Fruit fly (Drosophila melanogaster) whole organism, embryonic: ENCODE data around the gene Jupiter.
A peak's percentile ranks its signal among the peaks of the same experiment; 100 is the strongest.

Experiments used
- Awh ChIP-seq: fragments of 200-800 bp; sonication (Bioruptor generic); IDR thresholded peaks from 2 replicates; pipeline ENCODE4, ENCODE4 v1.3.6; 2022; ENCODE audit warnings: missing biosample characterization, missing genetic modification characterization
- Bgb ChIP-seq: fragments of 200-800 bp; sonication (Bioruptor generic); IDR thresholded peaks from 2 replicates; pipeline ENCODE4 v1.3.6; 2022; ENCODE audit warnings: missing biosample characterization, missing genetic modification characterization; ENCODE audit not compliant: partially characterized antibody
- CG10209 ChIP-seq: fragments of 200-800 bp; sonication (Bioruptor generic); optimal IDR thresholded peaks from 3 replicates; lab custom pipeline; 2017; ENCODE audit warnings: missing biosample characterization, mild to moderate bottlenecking, missing genetic modification characterization, missing genetic modification reagents
- CG10267 ChIP-seq: fragments of 200-800 bp; sonication (Bioruptor generic); optimal IDR thresholded peaks from 2 replicates; lab custom pipeline; 2018; ENCODE audit warnings: missing biosample characterization, mild to moderate bottlenecking, missing genetic modification characterization, moderate library complexity
- CG10274 ChIP-seq: fragments of 200-800 bp; sonication (Bioruptor generic); optimal IDR thresholded peaks from 3 replicates; lab custom pipeline; 2017; ENCODE audit warnings: missing biosample characterization, mild to moderate bottlenecking, missing genetic modification characterization
- CG10565 ChIP-seq: fragments of 200-800 bp; sonication (Bioruptor generic); optimal IDR thresholded peaks from 3 replicates; lab custom pipeline; 2016; ENCODE audit warnings: missing biosample characterization, mild to moderate bottlenecking, missing genetic modification characterization
- CG12071 ChIP-seq: fragments of 200-800 bp; sonication (Bioruptor generic); optimal IDR thresholded peaks from 3 replicates; lab custom pipeline; 2018; ENCODE audit warnings: missing biosample characterization, mild to moderate bottlenecking, missing genetic modification characterization
- CG12391 ChIP-seq: fragments of 200-800 bp; sonication (Bioruptor generic); optimal IDR thresholded peaks from 3 replicates; lab custom pipeline; 2018; ENCODE audit warnings: missing biosample characterization, mild to moderate bottlenecking, missing genetic modification characterization, moderate library complexity
- CG12659 ChIP-seq: fragments of 200-800 bp; sonication (Bioruptor generic); optimal IDR thresholded peaks from 3 replicates; lab custom pipeline; 2017; ENCODE audit warnings: mild to moderate bottlenecking, missing biosample characterization, missing genetic modification reagents, missing genetic modification characterization
- CG16813 ChIP-seq: fragments of 200-800 bp; sonication (Bioruptor generic); IDR thresholded peaks from 3 replicates; pipeline ENCODE4 v1.3.6; 2022; ENCODE audit warnings: missing biosample characterization, missing genetic modification characterization; ENCODE audit not compliant: partially characterized antibody
- CG17186 ChIP-seq: fragments of 200-800 bp; sonication (Bioruptor generic); optimal IDR thresholded peaks from 3 replicates; lab custom pipeline; 2017; ENCODE audit warnings: missing biosample characterization, missing genetic modification reagents, missing genetic modification characterization
- CG2875 ChIP-seq: fragments of 200-800 bp; sonication (Bioruptor generic); optimal IDR thresholded peaks from 2 replicates; lab custom pipeline; 2017; ENCODE audit warnings: missing biosample characterization, mild to moderate bottlenecking, missing genetic modification characterization, missing genetic modification reagents
- CG32772 ChIP-seq: fragments of 200-800 bp; sonication (Bioruptor generic); IDR thresholded peaks from 2 replicates; pipeline ENCODE4 v1.3.6; 2022; ENCODE audit warnings: missing biosample characterization, missing genetic modification characterization
- CG4360 ChIP-seq: fragments of 200-800 bp; sonication (Bioruptor generic); IDR thresholded peaks from 2 replicates; pipeline ENCODE4 v1.3.6; 2022; ENCODE audit warnings: missing biosample characterization, missing genetic modification characterization
- CG6689 ChIP-seq: fragments of 200-800 bp; sonication (Bioruptor generic); IDR thresholded peaks from 2 replicates; pipeline ENCODE4 v1.3.6; 2022; ENCODE audit warnings: missing biosample characterization, missing genetic modification characterization
- CG6813 ChIP-seq: fragments of 200-800 bp; sonication (Bioruptor generic); optimal IDR thresholded peaks from 2 replicates; lab custom pipeline; 2017; ENCODE audit warnings: missing biosample characterization, missing genetic modification characterization, mild to moderate bottlenecking, moderate library complexity, missing genetic modification reagents
- CG8089 ChIP-seq: fragments of 200-800 bp; sonication (Bioruptor generic); optimal IDR thresholded peaks from 3 replicates; lab custom pipeline; 2016; ENCODE audit warnings: missing biosample characterization, missing genetic modification characterization
- CG8924 ChIP-seq: fragments of 200-800 bp; optimal IDR thresholded peaks from 3 replicates; lab custom pipeline; 2019; ENCODE audit warnings: missing biosample characterization, mild to moderate bottlenecking, missing genetic modification characterization, moderate library complexity
- CHES-1-like ChIP-seq: fragments of 200-800 bp; sonication (Bioruptor generic); optimal IDR thresholded peaks from 2 replicates; lab custom pipeline; 2016; ENCODE audit warnings: missing biosample characterization, missing genetic modification characterization
- CTCF ChIP-seq: fragments of 200-800 bp; sonication (Bioruptor generic); optimal IDR thresholded peaks from 2 replicates; lab custom pipeline; 2017; ENCODE audit warnings: missing biosample characterization, mild to moderate bottlenecking, missing genetic modification characterization, moderate library complexity
- Dad ChIP-seq: fragments of 200-800 bp; sonication (Bioruptor generic); optimal IDR thresholded peaks from 3 replicates; lab custom pipeline; 2016; ENCODE audit warnings: missing biosample characterization, missing genetic modification characterization
- Dek ChIP-seq: fragments of 200-800 bp; sonication (Bioruptor generic); optimal IDR thresholded peaks from 3 replicates; lab custom pipeline; 2019; ENCODE audit warnings: missing biosample characterization, mild to moderate bottlenecking, missing genetic modification characterization, moderate library complexity
- Dll ChIP-seq: fragments of 200-800 bp; sonication (Bioruptor generic); IDR thresholded peaks from 4 replicates; pipeline ENCODE4 v1.3.6; 2022; ENCODE audit warnings: missing biosample characterization, missing genetic modification characterization; ENCODE audit not compliant: partially characterized antibody
- E2f1 ChIP-seq: fragments of 200-800 bp; sonication (Bioruptor generic); IDR thresholded peaks from 2 replicates; pipeline ENCODE4 v1.3.6; 2022; ENCODE audit warnings: missing biosample characterization, missing genetic modification characterization
- Ets97D ChIP-seq: fragments of 200-800 bp; sonication (Bioruptor generic); optimal IDR thresholded peaks from 3 replicates; lab custom pipeline; 2016; ENCODE audit warnings: missing biosample characterization, missing genetic modification characterization
- GATAe ChIP-seq: fragments of 200-800 bp; sonication (Bioruptor generic); conservative IDR thresholded peaks from 2 replicates; pipeline ENCODE4 v1.3.6; 2022; ENCODE audit warnings: missing biosample characterization, missing genetic modification characterization
- Hand ChIP-seq: fragments of 200-800 bp; sonication (Bioruptor generic); optimal IDR thresholded peaks from 2 replicates; lab custom pipeline; 2017; ENCODE audit warnings: mild to moderate bottlenecking, missing biosample characterization, missing genetic modification reagents, missing genetic modification characterization
- HmgD ChIP-seq: fragments of 200-800 bp; sonication (Bioruptor generic); optimal IDR thresholded peaks from 3 replicates; lab custom pipeline; 2016; ENCODE audit warnings: missing biosample characterization, missing genetic modification characterization
- Jarid2 ChIP-seq: fragments of 200-800 bp; sonication (Bioruptor generic); optimal IDR thresholded peaks from 3 replicates; lab custom pipeline; 2017; ENCODE audit warnings: mild to moderate bottlenecking, missing biosample characterization, missing genetic modification reagents, missing genetic modification characterization
- NfI ChIP-seq: fragments of 200-800 bp; sonication (Bioruptor generic); optimal IDR thresholded peaks from 3 replicates; lab custom pipeline; 2018; ENCODE audit warnings: missing biosample characterization, mild to moderate bottlenecking, missing genetic modification characterization, moderate library complexity
- Oli ChIP-seq: fragments of 200-800 bp; sonication (Bioruptor generic); optimal IDR thresholded peaks from 2 replicates; lab custom pipeline; 2018; ENCODE audit warnings: missing biosample characterization, mild to moderate bottlenecking, missing genetic modification characterization, moderate library complexity
- Sox100B ChIP-seq: fragments of 200-800 bp; sonication (Bioruptor generic); optimal IDR thresholded peaks from 3 replicates; lab custom pipeline; 2018; ENCODE audit warnings: missing biosample characterization, mild to moderate bottlenecking, missing genetic modification characterization
- Xrp1 ChIP-seq: fragments of 200-800 bp; sonication (Bioruptor generic); IDR thresholded peaks from 2 replicates; pipeline ENCODE4 v1.3.6; 2022; ENCODE audit warnings: missing biosample characterization, missing genetic modification characterization
- aop ChIP-seq: fragments of 200-800 bp; sonication (Bioruptor generic); IDR thresholded peaks from 2 replicates; pipeline ENCODE4 v1.3.6; 2022; ENCODE audit warnings: missing biosample characterization, missing genetic modification characterization
- ap ChIP-seq: fragments of 200-800 bp; sonication (Bioruptor generic); IDR thresholded peaks from 2 replicates; pipeline ENCODE4 v1.3.6; 2022; ENCODE audit warnings: missing biosample characterization, missing genetic modification characterization
- bab2 ChIP-seq: fragments of 200-800 bp; sonication (Bioruptor generic); optimal IDR thresholded peaks from 2 replicates; lab custom pipeline; 2016; ENCODE audit warnings: missing biosample characterization, missing genetic modification characterization
- cad ChIP-seq: fragments of >200 bp; optimal IDR thresholded peaks from 2 replicates; lab custom pipeline; 2017; ENCODE audit warnings: missing biosample characterization, missing genetic modification characterization
- fd3F ChIP-seq: fragments of 200-800 bp; sonication (Bioruptor generic); optimal IDR thresholded peaks from 2 replicates; lab custom pipeline; 2018; ENCODE audit warnings: missing biosample characterization, mild to moderate bottlenecking, missing genetic modification characterization, moderate library complexity
- gcm ChIP-seq: fragments of 200-800 bp; sonication (Bioruptor generic); optimal IDR thresholded peaks from 2 replicates; lab custom pipeline; 2019; ENCODE audit warnings: missing biosample characterization, mild to moderate bottlenecking, missing genetic modification characterization, moderate library complexity
- grau ChIP-seq: fragments of 200-800 bp; optimal IDR thresholded peaks from 3 replicates; lab custom pipeline; 2019; ENCODE audit warnings: missing biosample characterization, mild to moderate bottlenecking, missing genetic modification characterization, moderate library complexity
- hbn ChIP-seq: fragments of 200-800 bp; sonication (Bioruptor generic); IDR thresholded peaks from 2 replicates; pipeline ENCODE4 v1.3.6; 2022; ENCODE audit warnings: missing biosample characterization, missing genetic modification characterization; ENCODE audit not compliant: partially characterized antibody
- onecut ChIP-seq: fragments of 200-800 bp; sonication (Bioruptor generic); IDR thresholded peaks from 2 replicates; pipeline ENCODE4 v1.3.6; 2022; ENCODE audit warnings: missing biosample characterization, missing genetic modification characterization
- pzg ChIP-seq: fragments of 200-800 bp; sonication (Bioruptor generic); optimal IDR thresholded peaks from 3 replicates; lab custom pipeline; 2018; ENCODE audit warnings: missing biosample characterization, mild to moderate bottlenecking, missing genetic modification characterization, moderate library complexity
- repo ChIP-seq: fragments of 200-800 bp; sonication (Bioruptor generic); optimal IDR thresholded peaks from 2 replicates; lab custom pipeline; 2016; ENCODE audit warnings: missing biosample characterization, missing genetic modification characterization
- salm ChIP-seq: fragments of 200-800 bp; sonication (Bioruptor generic); optimal IDR thresholded peaks from 2 replicates; lab custom pipeline; 2018; ENCODE audit warnings: missing biosample characterization, mild to moderate bottlenecking, missing genetic modification characterization
- sug ChIP-seq: fragments of 200-800 bp; optimal IDR thresholded peaks from 2 replicates; lab custom pipeline; 2019; ENCODE audit warnings: missing biosample characterization, mild to moderate bottlenecking, missing genetic modification characterization, moderate library complexity
- tap ChIP-seq: fragments of 200-800 bp; optimal IDR thresholded peaks from 3 replicates; lab custom pipeline; 2019; ENCODE audit warnings: missing biosample characterization, mild to moderate bottlenecking, missing genetic modification characterization, moderate library complexity
- tio ChIP-seq: fragments of 200-800 bp; sonication (Bioruptor generic); optimal IDR thresholded peaks from 2 replicates; lab custom pipeline; 2017; ENCODE audit warnings: missing biosample characterization, missing genetic modification characterization, inconsistent platforms
- trh ChIP-seq: fragments of 200-800 bp; sonication (Bioruptor generic); optimal IDR thresholded peaks from 2 replicates; lab custom pipeline; 2016; ENCODE audit warnings: missing biosample characterization, missing genetic modification characterization
- wdn ChIP-seq: fragments of 200-800 bp; sonication (Bioruptor generic); IDR thresholded peaks from 2 replicates; pipeline ENCODE4 v1.3.6; 2022; ENCODE audit warnings: missing biosample characterization, missing genetic modification characterization

The Jupiter gene

DNA sequence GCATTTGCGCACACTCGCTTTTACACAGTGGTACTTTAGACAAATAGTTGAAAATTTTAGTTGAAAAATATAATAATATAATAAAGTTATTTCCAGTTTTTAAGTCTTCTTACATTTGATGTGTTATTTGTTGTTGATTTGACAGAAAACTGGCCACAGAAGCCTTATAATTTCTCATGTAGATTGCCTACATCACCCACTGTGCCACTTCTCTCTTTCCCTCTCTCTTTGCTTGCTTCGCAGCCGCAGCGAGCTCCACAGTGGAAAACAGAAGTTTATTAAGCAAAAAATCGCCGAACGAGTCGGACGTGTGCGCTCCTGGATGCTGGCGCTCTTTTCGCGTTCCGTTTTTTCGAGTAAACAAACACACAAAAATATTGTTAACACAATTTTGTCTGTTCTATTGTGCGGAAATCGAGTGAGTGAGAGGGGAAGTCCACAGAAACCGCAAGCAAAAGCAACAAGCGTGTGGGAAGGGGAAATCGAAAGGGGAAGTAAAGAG lies 36.2 kb upstream of the Jupiter start, which contains the start of gene CG42327 (continued):
- TF ChIP-seq tio (GFP tag; lab: Kevin White, UChicago) = peak; percentile 92
- TF ChIP-seq Dll (GFP tag; lab: Robert Waterston, UW) = peak; percentile 48; the same call in 1 of the 4 replicates
- TF ChIP-seq CG10565 (GFP tag; lab: Kevin White, UChicago) = peak; percentile 75
- TF ChIP-seq CG32772 (GFP tag; lab: Robert Waterston, UW) = peak; percentile 94
- peak; percentile 70 for TF ChIP-seq fd3F (GFP tag; lab: Kevin White, UChicago)
- peak; percentile 87 for TF ChIP-seq onecut (GFP tag; lab: Robert Waterston, UW)
- TF ChIP-seq CG12659 (GFP tag; lab: Kevin White, UChicago) = peak; percentile 95
- peak; percentile 91 for TF ChIP-seq wdn (GFP tag; lab: Robert Waterston, UW)
- peak; percentile 93 for TF ChIP-seq ap (GFP tag; lab: Robert Waterston, UW)
- TF ChIP-seq CG10267 (tag; lab: Kevin White, UChicago) = peak; percentile 90
- TF ChIP-seq CG17186 = peak; percentile 78
- peak; percentile 83 for TF ChIP-seq CG4360 (GFP tag; lab: Robert Waterston, UW)
- TF ChIP-seq CG6689 (GFP tag; lab: Robert Waterston, UW) = peak; percentile 96
- peak; percentile 94 for TF ChIP-seq CG6813 (GFP tag; lab: Kevin White, UChicago)
- peak; percentile 57 for TF ChIP-seq CTCF
- peak; percentile 79 for TF ChIP-seq trh (GFP tag; lab: Kevin White, UChicago)
- TF ChIP-seq bab2 (GFP tag; lab: Kevin White, UChicago) = peak; percentile 80
- TF ChIP-seq Jarid2 (GFP tag; lab: Kevin White, UChicago) = peak; percentile 89
- TF ChIP-seq Awh = peak; percentile 97
- peak; percentile 92 for TF ChIP-seq NfI (GFP tag; lab: Kevin White, UChicago)
- peak; percentile 45; the same call in 1 of the 2 replicates for TF ChIP-seq GATAe (GFP tag; lab: Robert Waterston, UW)
- TF ChIP-seq grau (tag; lab: Kevin White, UChicago) = peak; percentile 91
- TF ChIP-seq repo (GFP tag; lab: Kevin White, UChicago) = peak; percentile 83
- TF ChIP-seq gcm (GFP tag; lab: Kevin White, UChicago) = peak; percentile 96
- peak; percentile 95 for TF ChIP-seq CG8924
- TF ChIP-seq E2f1 = peak; percentile 96
- peak; percentile 50 for TF ChIP-seq Bgb (GFP tag; lab: Robert Waterston, UW)
- peak; percentile 94 for TF ChIP-seq salm
- 0 out of 3 replicates have a peak, but pooled peaks have one; percentile 23 for TF ChIP-seq CG16813 (GFP tag; lab: Robert Waterston, UW)
- no peak for TF ChIP-seq cad
- TF ChIP-seq aop (GFP tag; lab: Robert Waterston, UW) = peak; percentile 61; the same call in 1 of the 2 replicates
- peak; percentile 79 for TF ChIP-seq Dad (GFP tag; lab: Kevin White, UChicago)
- peak; percentile 93 for TF ChIP-seq tap (tag; lab: Kevin White, UChicago)
- TF ChIP-seq HmgD (GFP tag; lab: Kevin White, UChicago) = peak; percentile 58
- peak; percentile 70 for TF ChIP-seq CG10274 (GFP tag; lab: Kevin White, UChicago)
- TF ChIP-seq CG12071 (GFP tag; lab: Kevin White, UChicago) = peak; percentile 79
- peak; percentile 77 for TF ChIP-seq CHES-1-like
- peak; percentile 45 for TF ChIP-seq Ets97D (GFP tag; lab: Kevin White, UChicago)
- peak; percentile 98 for TF ChIP-seq Xrp1 (GFP tag; lab: Robert Waterston, UW)
- no peak for TF ChIP-seq hbn
- TF ChIP-seq CG2875 (GFP tag; lab: Kevin White, UChicago) = peak; percentile 98
- TF ChIP-seq CG12391 = peak; percentile 98
- TF ChIP-seq sug = peak; percentile 69
- peak; percentile 95 for TF ChIP-seq CG10209 (GFP tag; lab: Kevin White, UChicago)
- peak; percentile 66 for TF ChIP-seq Hand
- peak; percentile 92 for TF ChIP-seq Sox100B (GFP tag; lab: Kevin White, UChicago)
- peak; percentile 95 for TF ChIP-seq Oli
- peak; percentile 89 for TF ChIP-seq Dek
- TF ChIP-seq pzg = no peak
- peak; percentile 60 for TF ChIP-seq CG8089 (GFP tag; lab: Kevin White, UChicago)
